Fruit fly (Drosophila melanogaster): ENCODE results near the gene Spindly.

Gene Spindly

DNA sequence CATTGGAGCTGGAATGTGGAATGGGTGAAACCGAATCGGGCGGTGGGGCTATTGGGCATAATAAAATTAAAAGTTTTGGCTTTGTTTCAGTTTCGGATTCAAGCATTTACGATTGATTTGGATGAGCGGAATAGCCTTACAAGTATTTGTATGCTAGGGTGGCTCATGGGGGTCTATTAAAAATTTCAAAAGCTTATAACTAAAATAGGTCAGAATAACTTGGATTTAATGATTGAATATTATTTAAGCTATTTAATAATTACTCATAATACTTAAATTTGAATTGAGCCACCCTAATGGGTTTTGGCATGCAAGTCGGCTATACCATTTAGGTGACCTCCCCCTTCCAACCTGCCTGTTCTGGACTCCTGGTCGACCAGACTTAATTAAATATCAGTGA is 29.5 kb upstream of the Spindly start (continued):
- TF ChIP-seq CG6654 (GFP tag; optimal IDR thresholded peaks at IDR 0.05) (no peak), CG17361 (GFP tag; IDR thresholded peaks at IDR 0.05) (no peak), CG1603 (tag; optimal IDR thresholded peaks at IDR 0.05) (peak; percentile 9), CG4328 (GFP tag; optimal IDR thresholded peaks at IDR 0.05) (no peak), CG18262 (tag; optimal IDR thresholded peaks at IDR 0.05) (peak; percentile 14), gcm (GFP tag; optimal IDR thresholded peaks at IDR 0.05) (peak; percentile 20), Sry-β (GFP tag; optimal IDR thresholded peaks at IDR 0.05) (no peak), NK7.1 (GFP tag; optimal IDR thresholded peaks at IDR 0.05) (no peak), corto (GFP tag; optimal IDR thresholded peaks at IDR 0.05) (no peak), nau (GFP tag; optimal IDR thresholded peaks at IDR 0.05) (no peak), CG5180 (GFP tag; optimal IDR thresholded peaks at IDR 0.05) (no peak), Gsc (GFP tag; IDR thresholded peaks at IDR 0.05) (no peak), CG2889 (GFP tag; IDR thresholded peaks at IDR 0.05) (no peak), lola (GFP tag; optimal IDR thresholded peaks at IDR 0.05) (no peak), PHDP (tag; optimal IDR thresholded peaks at IDR 0.05) (peak; percentile 45), Myb (GFP tag; optimal IDR thresholded peaks at IDR 0.05) (no peak), Dfd (GFP tag; optimal IDR thresholded peaks at IDR 0.05) (no peak), CG14441 (GFP tag; IDR thresholded peaks at IDR 0.05) (0 out of 2 replicates have a peak, but pooled peaks have one; percentile 25), hkb (optimal IDR thresholded peaks at IDR 0.05) (no peak), hkb (GFP tag; IDR thresholded peaks at IDR 0.05) (0 out of 2 replicates have a peak, but pooled peaks have one; percentile 42), CG11504 (tag; optimal IDR thresholded peaks at IDR 0.05) (peak; percentile 7), Nf-YC (tag; optimal IDR thresholded peaks at IDR 0.05) (no peak), CG9817 (tag; optimal IDR thresholded peaks at IDR 0.05) (no peak), so (GFP tag; IDR thresholded peaks at IDR 0.05) (0 out of 3 replicates have a peak, but pooled peaks have one; percentile 33), CG2678 (tag; optimal IDR thresholded peaks at IDR 0.05) (peak; percentile 23), peb (GFP tag; IDR thresholded peaks at IDR 0.05) (no peak), CG12391 (tag; optimal IDR thresholded peaks at IDR 0.05) (peak; percentile 10), az2 (GFP tag; optimal IDR thresholded peaks at IDR 0.05) (no peak), CG2129 (GFP tag; IDR thresholded peaks at IDR 0.05; ENCODE audit: partially characterized antibody) (no peak), CG10209 (GFP tag; optimal IDR thresholded peaks at IDR 0.05) (no peak), prd (optimal IDR thresholded peaks at IDR 0.05) (no peak), prd (GFP tag; IDR thresholded peaks at IDR 0.05) (peak; percentile 45; the same call in 2 of the 3 replicates), Sox100B (GFP tag; optimal IDR thresholded peaks at IDR 0.05) (peak; percentile 3), CG11560 (tag; IDR thresholded peaks at IDR 0.05) (no peak), Gug (GFP tag; IDR thresholded peaks at IDR 0.05) (no peak), caup (GFP tag; optimal IDR thresholded peaks at IDR 0.05; ENCODE audit: severe bottlenecking) (no peak)

DNA sequence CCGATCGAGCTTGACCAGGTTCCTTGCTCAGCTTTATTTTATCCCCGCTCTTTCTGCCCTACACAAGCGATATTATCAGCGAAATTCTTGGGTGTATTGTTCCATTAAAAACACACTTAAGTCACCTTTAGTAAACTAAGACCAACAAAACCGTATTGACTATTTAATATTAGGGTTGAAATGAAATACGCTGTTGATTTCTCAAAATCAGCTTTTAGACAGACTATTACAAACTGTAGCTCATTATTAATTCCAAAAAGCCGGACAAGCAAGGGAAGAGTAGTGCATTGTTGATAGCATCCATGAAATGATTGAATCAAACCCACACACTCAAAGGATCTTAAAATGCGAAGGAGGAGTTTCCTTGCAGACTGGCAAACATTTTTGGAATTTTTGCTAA is 28.2 kb upstream of the Spindly start:
- TF ChIP-seq CG4854 (GFP tag; optimal IDR thresholded peaks at IDR 0.05) (no peak), Hmr (GFP tag; optimal IDR thresholded peaks at IDR 0.05) (no peak), CG11247 (GFP tag; IDR thresholded peaks at IDR 0.05) (no peak), tll (GFP tag; optimal IDR thresholded peaks at IDR 0.05) (no peak), Jarid2 (GFP tag; optimal IDR thresholded peaks at IDR 0.05) (no peak), sob (GFP tag; IDR thresholded peaks at IDR 0.05) (no peak), CG8290 (GFP tag; optimal IDR thresholded peaks at IDR 0.05) (no peak), CG8290 (tag; optimal IDR thresholded peaks at IDR 0.05) (no peak), chn (GFP tag; optimal IDR thresholded peaks at IDR 0.05) (no peak), Eip74EF (GFP tag; optimal IDR thresholded peaks at IDR 0.05) (no peak), pho (GFP tag; optimal IDR thresholded peaks at IDR 0.05) (no peak), aop (GFP tag; IDR thresholded peaks at IDR 0.05) (no peak), salm (tag; optimal IDR thresholded peaks at IDR 0.05) (no peak), Blimp-1 (GFP tag; optimal IDR thresholded peaks at IDR 0.05) (no peak), zen (tag; optimal IDR thresholded peaks at IDR 0.05) (no peak)

Measured in whole organism, embryonic.